Fruit fly (Drosophila melanogaster) whole organism, prepupa: ENCODE measurements around the gene sif.

Experiments
- CG10669 ChIP-seq: fragments of 200-800 bp; sonication (Bioruptor generic); optimal IDR thresholded peaks from 3 replicates; lab custom pipeline; 2018; ENCODE audit warnings: missing biosample characterization, mild to moderate bottlenecking, missing genetic modification characterization, moderate library complexity
- CG11294 ChIP-seq: fragments of 200-800 bp; sonication (Bioruptor generic); IDR thresholded peaks from 2 replicates; pipeline ENCODE4 v1.3.6; 2022; ENCODE audit warnings: missing biosample characterization, missing genetic modification characterization
- CG15336 ChIP-seq: fragments of 200-800 bp; sonication (Bioruptor generic); IDR thresholded peaks from 2 replicates; pipeline ENCODE4 v1.3.6; 2022; ENCODE audit warnings: missing biosample characterization, missing genetic modification characterization
- CG1621 ChIP-seq: fragments of 200-800 bp; sonication (Bioruptor generic); optimal IDR thresholded peaks from 3 replicates; lab custom pipeline; 2018; ENCODE audit warnings: missing biosample characterization, mild to moderate bottlenecking, missing genetic modification characterization
- CG16779 ChIP-seq: fragments of 200-800 bp; sonication (Bioruptor generic); optimal IDR thresholded peaks from 3 replicates; lab custom pipeline; 2017; ENCODE audit warnings: missing biosample characterization, mild to moderate bottlenecking, missing genetic modification characterization
- CG3032 ChIP-seq: fragments of 200-800 bp; optimal IDR thresholded peaks from 2 replicates; lab custom pipeline; 2019; ENCODE audit warnings: missing biosample characterization, mild to moderate bottlenecking, missing genetic modification characterization, moderate library complexity
- CG34406 ChIP-seq: fragments of 200-800 bp; sonication (Bioruptor generic); optimal IDR thresholded peaks from 3 replicates; lab custom pipeline; 2016; ENCODE audit warnings: missing biosample characterization, missing genetic modification characterization
- CG3919 ChIP-seq: fragments of 200-800 bp; sonication (Bioruptor generic); optimal IDR thresholded peaks from 3 replicates; lab custom pipeline; 2016; ENCODE audit warnings: missing biosample characterization, missing genetic modification characterization
- CG4318 ChIP-seq: fragments of 200-800 bp; sonication (Bioruptor generic); optimal IDR thresholded peaks from 3 replicates; lab custom pipeline; 2017; ENCODE audit warnings: missing biosample characterization, mild to moderate bottlenecking, missing genetic modification characterization
- CG6163 ChIP-seq: fragments of 200-800 bp; sonication (Bioruptor generic); IDR thresholded peaks from 3 replicates; pipeline ENCODE4 v1.3.6; 2022; ENCODE audit warnings: missing biosample characterization, missing genetic modification characterization
- CG6276 ChIP-seq: fragments of 200-800 bp; sonication (Bioruptor generic); optimal IDR thresholded peaks from 2 replicates; lab custom pipeline; 2017; ENCODE audit warnings: missing biosample characterization, mild to moderate bottlenecking, missing genetic modification characterization
- CG6792 ChIP-seq: fragments of 200-800 bp; sonication (Bioruptor generic); optimal IDR thresholded peaks from 3 replicates; lab custom pipeline; 2016; ENCODE audit warnings: missing biosample characterization, missing genetic modification characterization
- CG6808 ChIP-seq: fragments of 200-800 bp; sonication (Bioruptor generic); optimal IDR thresholded peaks from 3 replicates; lab custom pipeline; 2017; ENCODE audit warnings: missing biosample characterization, missing genetic modification characterization, mild to moderate bottlenecking, moderate library complexity, missing genetic modification reagents
- CG7368 ChIP-seq: fragments of 200-800 bp; sonication (Bioruptor generic); optimal IDR thresholded peaks from 3 replicates; lab custom pipeline; 2016; ENCODE audit warnings: missing biosample characterization, missing genetic modification characterization
- CG8119 ChIP-seq: fragments of 200-800 bp; sonication (Bioruptor generic); IDR thresholded peaks from 3 replicates; pipeline ENCODE4 v1.3.6; 2022; ENCODE audit warnings: missing biosample characterization, missing genetic modification characterization
- CG8632 ChIP-seq: fragments of 200-800 bp; sonication (Bioruptor generic); optimal IDR thresholded peaks from 3 replicates; lab custom pipeline; 2016; ENCODE audit warnings: missing biosample characterization, missing genetic modification characterization
- Eip78C ChIP-seq: fragments of 200-800 bp; sonication (Bioruptor generic); peaks from one replicate; lab custom pipeline; 2016; ENCODE audit warnings: missing biosample characterization, missing genetic modification characterization
- Eip93F ChIP-seq: fragments of 200-800 bp; sonication (Bioruptor generic); optimal IDR thresholded peaks from 2 replicates; lab custom pipeline; 2016; ENCODE audit warnings: missing biosample characterization, mild to moderate bottlenecking, missing genetic modification characterization
- Ets21C ChIP-seq: fragments of 200-800 bp; sonication (Bioruptor generic); optimal IDR thresholded peaks from 3 replicates; lab custom pipeline; 2016; ENCODE audit warnings: missing biosample characterization, missing genetic modification characterization
- Ets96B ChIP-seq: fragments of 200-800 bp; optimal IDR thresholded peaks from 2 replicates; lab custom pipeline; 2019; ENCODE audit warnings: missing biosample characterization, mild to moderate bottlenecking, missing genetic modification characterization, moderate library complexity
- Hr4 ChIP-seq: fragments of 200-800 bp; sonication (Bioruptor generic); optimal IDR thresholded peaks from 3 replicates; lab custom pipeline; 2016; ENCODE audit warnings: missing biosample characterization, missing genetic modification characterization
- Lpt ChIP-seq: fragments of 200-800 bp; sonication (Bioruptor generic); optimal IDR thresholded peaks from 3 replicates; lab custom pipeline; 2016; ENCODE audit warnings: missing biosample characterization, missing genetic modification characterization
- Met ChIP-seq: fragments of 200-800 bp; sonication (Bioruptor generic); optimal IDR thresholded peaks from 3 replicates; lab custom pipeline; 2016; ENCODE audit warnings: missing biosample characterization, missing genetic modification characterization
- OdsH ChIP-seq: fragments of 200-800 bp; sonication (Bioruptor generic); optimal IDR thresholded peaks from 3 replicates; lab custom pipeline; 2016; ENCODE audit warnings: missing biosample characterization, missing genetic modification characterization
- Sox102F ChIP-seq: fragments of 200-800 bp; sonication (Bioruptor generic); optimal IDR thresholded peaks from 2 replicates; lab custom pipeline; 2016; ENCODE audit warnings: missing biosample characterization, mild to moderate bottlenecking, missing genetic modification characterization
- Sox14 ChIP-seq: fragments of 200-800 bp; sonication (Bioruptor generic); optimal IDR thresholded peaks from 3 replicates; lab custom pipeline; 2016; ENCODE audit warnings: missing biosample characterization, missing genetic modification characterization
- Sox15 ChIP-seq: fragments of 200-800 bp; sonication (Bioruptor generic); optimal IDR thresholded peaks from 3 replicates; lab custom pipeline; 2016; ENCODE audit warnings: missing biosample characterization, missing genetic modification characterization
- acj6 ChIP-seq: fragments of 200-800 bp; sonication (Bioruptor generic); optimal IDR thresholded peaks from 3 replicates; lab custom pipeline; 2016; ENCODE audit warnings: missing biosample characterization, missing genetic modification characterization
- cyc ChIP-seq: fragments of 200-800 bp; sonication (Bioruptor generic); optimal IDR thresholded peaks from 3 replicates; lab custom pipeline; 2016; ENCODE audit warnings: missing biosample characterization, missing genetic modification characterization
- eg ChIP-seq: fragments of 200-800 bp; sonication (Bioruptor generic); IDR thresholded peaks from 3 replicates; pipeline ENCODE4 v1.3.6; 2022; ENCODE audit warnings: missing biosample characterization, missing genetic modification characterization
- esn ChIP-seq: fragments of 200-800 bp; sonication (Bioruptor generic); optimal IDR thresholded peaks from 2 replicates; lab custom pipeline; 2016; ENCODE audit warnings: missing biosample characterization, mild to moderate bottlenecking, missing genetic modification characterization, moderate library complexity
- fd85E ChIP-seq: fragments of 200-800 bp; sonication (Bioruptor generic); optimal IDR thresholded peaks from 3 replicates; lab custom pipeline; 2016; ENCODE audit warnings: missing biosample characterization, missing genetic modification characterization
- fkh ChIP-seq: fragments of 200-800 bp; sonication (Bioruptor generic); optimal IDR thresholded peaks from 3 replicates; lab custom pipeline; 2017; ENCODE audit warnings: missing biosample characterization, mild to moderate bottlenecking, missing genetic modification characterization, moderate library complexity
- pdm3 ChIP-seq: fragments of 200-800 bp; sonication (Bioruptor generic); optimal IDR thresholded peaks from 3 replicates; lab custom pipeline; 2016; ENCODE audit warnings: missing biosample characterization, missing genetic modification characterization
- spab ChIP-seq: fragments of 200-800 bp; sonication (Bioruptor generic); optimal IDR thresholded peaks from 2 replicates; lab custom pipeline; 2017; ENCODE audit warnings: missing biosample characterization, mild to moderate bottlenecking, missing genetic modification characterization, missing genetic modification reagents
- ss ChIP-seq, 2 experiments: fragments of 200-800 bp; sonication (Bioruptor generic); optimal IDR thresholded peaks; 2 replicates in 1 of 2; 3 replicates in 1 of 2; lab custom pipeline; 2017 to 2018; ENCODE audit warnings: mild to moderate bottlenecking in 2 of 2, missing biosample characterization in 2 of 2, missing genetic modification characterization in 2 of 2, moderate library complexity in 1 of 2
- svp ChIP-seq: fragments of 200-800 bp; sonication (Bioruptor generic); peaks from one replicate; lab custom pipeline; 2016; ENCODE audit warnings: missing biosample characterization, missing genetic modification characterization
- topi ChIP-seq: fragments of 200-800 bp; sonication (Bioruptor generic); optimal IDR thresholded peaks from 3 replicates; lab custom pipeline; 2016; ENCODE audit warnings: missing biosample characterization, missing genetic modification characterization
- vri ChIP-seq: fragments of 200-800 bp; sonication (Bioruptor generic); optimal IDR thresholded peaks from 3 replicates; lab custom pipeline; 2016; ENCODE audit warnings: missing biosample characterization, mild to moderate bottlenecking, missing genetic modification characterization

sif gene

dm6 chr3L:5770817-5771425, 113.2 kb downstream of the sif start (continued):
- peak; percentile 51 for TF ChIP-seq CG1621 (tag; lab: Kevin White, UChicago)
- peak; percentile 89 for TF ChIP-seq topi (GFP tag; lab: Kevin White, UChicago)
- peak; percentile 86 for TF ChIP-seq cyc (GFP tag; lab: Kevin White, UChicago)

DNA sequence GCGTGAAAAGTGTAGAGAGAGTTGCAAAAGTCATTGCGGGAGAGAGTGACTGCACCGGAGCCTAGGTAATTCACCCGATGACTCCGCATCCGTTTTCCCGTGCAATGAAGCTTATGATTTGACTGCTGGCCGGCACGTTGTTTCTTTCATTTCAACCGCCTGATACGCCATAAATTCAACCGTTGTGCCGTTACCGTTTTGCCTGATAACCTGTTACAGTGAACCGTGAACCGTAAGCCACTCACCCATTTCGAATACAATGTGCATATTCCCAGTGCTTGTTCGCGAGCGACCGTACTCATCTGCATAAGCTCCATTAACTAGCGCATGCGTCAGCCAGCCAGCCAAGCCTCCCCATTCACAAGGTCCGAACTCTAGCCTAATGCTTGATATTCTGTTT, 117.1 kb downstream of the sif start:
- TF ChIP-seq acj6 (GFP tag; lab: Kevin White, UChicago) (no peak), svp (peak; percentile 98), CG6276 (GFP tag; lab: Kevin White, UChicago) (no peak)

dm6 chr3L:5777114-5777513, 119.4 kb downstream of the sif start, which contains the start of gene vito:
Gene vito (minus strand): TSS chr3L:5777333.
- no peak for TF ChIP-seq pdm3
- TF ChIP-seq CG4318 (GFP tag; lab: Kevin White, UChicago) = no peak
- no peak for TF ChIP-seq Sox15
- no peak for TF ChIP-seq CG11294
- TF ChIP-seq, all 60 proteins: peak for 0

- TF ChIP-seq fd85E (GFP tag; lab: Kevin White, UChicago) = no peak
- TF ChIP-seq CG34406 (GFP tag; lab: Kevin White, UChicago) = no peak
- TF ChIP-seq ss (GFP tag; optimal IDR thresholded peaks at IDR 0.05; lab: Kevin White, UChicago) = no peak
- no peak for TF ChIP-seq Eip93F (GFP tag; lab: Kevin White, UChicago)
- TF ChIP-seq esn = peak; percentile 25
- peak; percentile 75 for TF ChIP-seq Sox14
- TF ChIP-seq vri (GFP tag; lab: Kevin White, UChicago) = peak; percentile 53
- no peak for TF ChIP-seq Met (GFP tag; lab: Kevin White, UChicago)
- peak; percentile 86 for TF ChIP-seq svp
- no peak for TF ChIP-seq CG8632 (GFP tag; lab: Kevin White, UChicago)
- no peak for TF ChIP-seq Hr4 (GFP tag; lab: Kevin White, UChicago)
- TF ChIP-seq CG3919 = no peak
- TF ChIP-seq Ets21C = no peak
- TF ChIP-seq CG8119 (GFP tag; lab: Robert Waterston, UW) = no peak
- TF ChIP-seq CG6163 (GFP tag; lab: Robert Waterston, UW) = no peak
- TF ChIP-seq CG1621 (tag; lab: Kevin White, UChicago) = no peak
- TF ChIP-seq spab (GFP tag; lab: Kevin White, UChicago) = no peak
- no peak for TF ChIP-seq CG11294
- TF ChIP-seq Sox15 = no peak
- no peak for TF ChIP-seq CG7368
- no peak for TF ChIP-seq OdsH (GFP tag; lab: Kevin White, UChicago)
- no peak for TF ChIP-seq Lpt (GFP tag; lab: Kevin White, UChicago)
- no peak for TF ChIP-seq CG4318 (GFP tag; lab: Kevin White, UChicago)
These were observed 122.0 kb downstream of the sif start, which contains the start of the genes Myt1, PGRP-LD and Pmi for dm6 chr3L:5779476-5780401. Gene Myt1 (minus strand): TSS chr3L:5779591. Gene PGRP-LD (plus strand): TSS chr3L:5780051. Gene Pmi (plus strand): TSS chr3L:5780051.

DNA sequence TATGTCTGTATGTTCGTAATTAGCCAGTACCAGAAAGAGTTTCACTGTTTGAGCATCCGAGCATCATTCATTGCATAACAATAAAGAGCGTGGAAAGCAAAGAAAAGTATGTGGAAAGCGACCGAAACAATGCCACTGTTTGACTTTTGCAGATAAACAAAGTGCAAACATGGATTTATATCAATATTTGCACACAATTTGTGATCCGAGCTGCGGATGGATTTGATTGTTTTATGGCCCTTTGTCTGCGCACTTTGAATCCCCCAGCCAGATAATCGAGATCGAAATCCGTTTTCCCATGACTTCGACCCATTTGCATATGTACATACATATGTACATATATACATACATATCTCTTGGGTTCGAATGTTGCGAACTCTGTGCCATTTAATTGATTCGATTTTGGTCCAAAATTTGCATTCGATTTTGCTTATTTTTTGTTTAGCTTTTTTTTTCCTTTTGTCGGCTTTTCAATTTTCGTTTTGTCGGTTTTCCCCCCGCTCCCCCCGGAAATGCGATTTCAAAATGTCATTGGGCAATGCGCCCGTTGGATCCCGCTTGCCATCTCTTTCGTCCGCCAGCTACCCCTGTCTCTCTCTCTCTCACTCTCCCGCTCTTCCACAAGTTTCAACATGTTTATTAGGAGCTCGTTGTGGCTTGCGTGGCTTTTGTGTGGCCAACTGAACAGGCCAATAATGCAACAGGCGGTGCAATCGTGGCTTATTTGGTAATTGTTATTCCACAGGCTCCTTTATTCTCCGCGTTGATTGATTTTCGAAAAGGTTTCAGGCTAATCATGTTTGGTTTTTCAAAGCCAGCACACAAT, 127.7 kb downstream of the sif start:
- TF ChIP-seq CG6792 (GFP tag; lab: Kevin White, UChicago) (no peak), CG34406 (GFP tag; lab: Kevin White, UChicago) (no peak), Hr4 (GFP tag; lab: Kevin White, UChicago) (no peak), Eip78C (peak; percentile 65), svp (no peak), CG15336 (GFP tag; lab: Robert Waterston, UW) (0 out of 2 replicates have a peak, but pooled peaks have one; percentile 37), Sox14 (no peak), CG4318 (GFP tag; lab: Kevin White, UChicago) (no peak), CG8119 (GFP tag; lab: Robert Waterston, UW) (peak; percentile 29; the same call in 1 of the 3 replicates), eg (no peak), Ets96B (no peak), Ets21C (no peak), esn (no peak), CG3032 (tag; lab: Kevin White, UChicago) (no peak), Sox102F (GFP tag; lab: Kevin White, UChicago) (no peak), CG16779 (no peak), CG6808 (GFP tag; lab: Kevin White, UChicago) (no peak), fkh (peak; percentile 44), CG10669 (GFP tag; lab: Kevin White, UChicago) (no peak), topi (GFP tag; lab: Kevin White, UChicago) (no peak)
